Fruit fly (Drosophila melanogaster): ENCODE data around the gene CG17097.

The CG17097 gene

DNA sequence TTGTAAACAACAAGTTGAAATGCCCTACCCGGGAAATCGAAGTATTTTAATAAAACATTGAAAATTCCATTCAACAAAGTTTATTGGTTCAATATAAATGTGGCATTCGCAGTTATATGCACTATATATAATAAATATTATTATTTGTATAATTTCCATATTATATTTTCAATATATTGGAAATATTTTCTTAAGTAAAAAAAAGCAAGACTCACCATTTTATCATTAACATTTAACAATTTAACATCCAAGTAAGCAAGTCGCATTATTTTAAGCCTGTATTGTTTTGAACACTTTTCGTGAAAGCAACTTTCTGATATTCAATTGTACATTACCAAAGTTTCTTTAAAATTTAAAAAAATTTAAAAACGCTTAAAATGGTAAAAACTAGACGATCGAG is 11.8 kb downstream of the CG17097 start, which contains the start of gene CG45690:
Gene CG45690 (plus strand): TSS at position 301 of the 400 bp plus-strand sequence.
- no peak for TF ChIP-seq noc (tag; optimal IDR thresholded peaks at IDR 0.05)

DNA sequence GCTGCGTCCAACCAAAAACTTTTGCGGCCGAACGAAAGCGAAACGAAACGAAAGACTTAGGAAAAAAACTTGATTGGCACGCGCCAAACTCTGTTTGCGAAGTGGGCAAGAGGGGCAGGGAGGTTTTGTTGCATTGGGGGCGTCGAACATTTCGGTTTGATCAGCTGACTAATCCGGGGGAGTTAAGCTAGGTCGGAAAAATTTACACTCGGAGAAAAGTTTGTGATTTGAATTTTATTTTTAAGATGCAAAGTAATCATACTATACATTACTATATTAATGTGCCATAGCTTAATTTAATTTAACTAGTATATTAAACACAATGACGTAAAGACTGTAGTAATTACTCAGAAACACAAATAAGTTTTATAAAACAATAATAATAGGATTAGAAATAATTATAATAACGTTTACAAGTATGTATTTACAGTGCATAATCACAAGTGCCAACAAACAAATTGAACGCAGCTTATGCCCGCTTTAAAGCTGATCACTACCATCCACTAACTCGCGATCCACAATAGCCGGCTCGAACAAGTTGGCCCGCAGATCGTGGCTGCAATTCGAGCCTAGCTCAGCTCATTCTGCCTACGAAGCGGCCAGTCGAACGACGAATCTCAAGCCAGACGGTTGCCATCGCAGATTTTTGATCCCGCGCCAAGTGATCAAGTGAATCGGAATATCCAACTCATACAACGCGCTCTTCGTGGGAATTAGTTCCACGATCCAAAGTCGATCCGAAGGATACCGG is 15.4 kb downstream of the CG17097 start, which contains the start of gene CG31871:
Gene CG31871 (plus strand): TSS at position 592 of the 751 bp plus-strand sequence.
- peak; percentile 17 for TF ChIP-seq noc (tag; optimal IDR thresholded peaks at IDR 0.05)

DNA sequence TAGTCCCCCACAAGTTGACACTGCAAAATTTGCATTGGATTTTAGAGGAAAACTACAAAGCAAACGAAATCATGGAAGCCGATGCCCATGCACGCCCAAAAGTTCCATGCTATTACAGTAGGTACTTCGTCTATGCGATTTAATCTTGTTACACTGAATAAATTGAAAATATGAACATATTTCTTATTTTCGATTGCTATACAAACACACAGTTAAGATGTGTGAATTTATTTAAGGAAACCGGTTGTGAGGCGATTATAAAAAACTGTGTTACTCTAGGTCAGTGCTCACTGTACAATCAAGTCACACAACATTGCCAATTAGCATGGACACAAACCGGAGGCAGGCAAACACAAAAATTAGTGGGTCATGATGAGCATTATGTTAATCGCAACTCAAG is 19.4 kb downstream of the CG17097 start:
- TF ChIP-seq noc (tag; optimal IDR thresholded peaks at IDR 0.05) = peak; percentile 57

DNA sequence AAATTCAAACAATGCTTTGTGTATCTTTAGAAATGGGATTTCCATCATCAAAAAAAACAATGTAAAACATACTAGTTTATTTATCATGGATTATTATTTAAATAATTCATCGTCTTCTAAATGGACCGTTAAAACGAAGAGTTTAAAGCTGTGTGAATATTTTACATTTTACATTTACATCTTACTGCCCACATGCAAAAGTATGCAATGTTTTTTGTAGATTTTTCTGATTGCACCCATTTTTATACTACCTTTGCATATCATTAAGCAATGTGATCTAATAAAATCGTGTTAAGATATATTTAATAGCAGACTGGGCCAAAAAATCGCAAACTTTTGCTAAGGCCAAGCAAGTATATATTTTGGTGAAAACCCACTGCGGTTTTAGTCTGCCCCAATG is 25.3 kb downstream of the CG17097 start:
- TF ChIP-seq noc (tag; optimal IDR thresholded peaks at IDR 0.05) = no peak

DNA sequence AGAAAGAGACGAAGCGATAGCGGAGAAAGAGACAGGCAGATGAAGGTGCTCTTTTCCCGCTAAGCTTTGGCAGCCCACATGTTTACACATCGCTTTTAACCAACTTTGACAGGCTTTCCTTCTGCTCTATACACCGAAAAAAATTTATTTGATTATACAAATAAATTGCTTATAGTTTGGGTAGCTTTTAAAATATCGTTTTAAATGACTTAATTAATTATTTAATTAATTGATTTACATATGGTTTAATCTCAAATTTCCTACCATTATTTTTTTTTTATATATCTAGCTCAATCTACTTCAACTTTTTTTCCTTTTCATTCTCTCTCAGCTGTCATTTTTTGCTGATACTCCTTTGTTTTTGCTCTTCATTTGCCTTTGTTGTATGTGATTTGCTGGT is 26.8 kb downstream of the CG17097 start:
- no peak for TF ChIP-seq noc (tag; optimal IDR thresholded peaks at IDR 0.05)

DNA sequence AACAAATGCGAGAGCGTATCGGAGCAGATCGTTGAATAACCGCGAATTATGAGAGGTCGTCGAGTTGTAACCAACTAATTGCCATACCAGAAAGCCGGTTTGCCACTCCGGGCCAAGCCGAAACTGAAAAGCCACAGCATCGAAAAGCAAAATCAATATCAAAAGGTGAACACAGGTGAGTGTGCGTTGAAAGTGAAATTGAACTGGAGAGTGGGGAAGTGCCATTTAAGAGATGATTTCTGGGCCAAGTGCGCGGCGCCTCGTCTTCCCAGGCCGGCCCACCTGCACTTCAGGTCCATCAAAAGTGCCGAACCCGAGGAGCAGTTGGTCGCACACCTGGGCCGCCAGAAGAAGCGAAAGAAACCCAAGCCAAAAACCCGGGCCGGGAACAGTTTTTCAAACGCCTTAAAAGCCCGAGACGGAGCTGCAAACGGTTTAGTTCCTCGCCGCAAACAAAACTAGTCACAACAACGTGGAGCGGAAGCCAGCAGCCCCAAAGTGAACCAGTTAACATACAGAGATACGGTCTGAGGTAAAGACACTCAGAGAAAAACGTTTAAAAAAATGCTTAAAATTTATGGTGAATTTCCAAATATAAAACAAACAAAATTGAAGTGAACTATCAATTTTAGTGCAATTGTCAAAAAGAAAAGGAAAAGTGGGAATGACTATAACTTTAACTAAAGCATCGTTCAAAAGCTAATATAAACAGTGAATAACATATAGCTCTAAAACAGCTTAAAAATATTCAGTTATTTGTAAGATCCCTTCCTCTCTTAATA is 30.9 kb downstream of the CG17097 start, which contains the start of gene CG17104:
Gene CG17104 (plus strand): TSS at position 266 of the 782 bp plus-strand sequence.
- TF ChIP-seq noc (tag; optimal IDR thresholded peaks at IDR 0.05) = peak; percentile 38

DNA sequence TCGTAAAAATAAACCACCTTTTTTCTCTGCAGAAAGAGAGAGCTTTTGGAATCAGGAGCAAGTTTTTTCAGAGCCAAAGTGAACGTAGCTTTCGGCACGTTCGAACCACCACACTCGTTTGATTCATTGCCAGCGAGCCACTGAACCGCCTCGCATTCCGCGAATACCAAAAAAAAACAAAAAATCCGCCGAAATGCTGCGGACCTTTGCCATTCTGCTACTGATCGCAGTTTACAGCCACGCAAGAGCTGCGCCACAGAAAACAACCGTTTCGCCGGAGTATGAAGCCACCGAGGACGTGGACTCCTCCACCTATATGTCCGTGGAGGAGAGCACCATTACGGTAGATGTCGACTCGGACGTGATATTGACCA is 31.5 kb downstream of the CG17097 start:
- no peak for TF ChIP-seq noc (tag; optimal IDR thresholded peaks at IDR 0.05)

DNA sequence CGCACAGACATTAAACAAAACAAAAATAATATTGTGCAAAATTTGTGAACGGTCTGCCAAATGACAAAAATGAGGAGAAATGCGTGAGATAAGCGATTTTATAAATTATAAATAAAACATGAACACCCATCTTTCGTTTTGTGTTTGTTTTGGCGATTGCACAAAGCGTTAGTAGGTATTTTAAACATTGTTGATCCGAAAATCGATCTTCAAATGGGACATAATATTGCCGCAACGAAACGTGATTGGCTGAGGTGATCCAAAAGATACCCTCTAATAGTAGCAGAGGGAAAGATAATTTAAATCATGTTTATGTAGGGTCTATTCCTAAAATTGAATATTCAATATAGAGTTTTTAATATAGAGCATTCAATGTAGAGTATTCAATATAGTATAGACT is 33.4 kb downstream of the CG17097 start:
- peak; percentile 10 for TF ChIP-seq noc (tag; optimal IDR thresholded peaks at IDR 0.05)

DNA sequence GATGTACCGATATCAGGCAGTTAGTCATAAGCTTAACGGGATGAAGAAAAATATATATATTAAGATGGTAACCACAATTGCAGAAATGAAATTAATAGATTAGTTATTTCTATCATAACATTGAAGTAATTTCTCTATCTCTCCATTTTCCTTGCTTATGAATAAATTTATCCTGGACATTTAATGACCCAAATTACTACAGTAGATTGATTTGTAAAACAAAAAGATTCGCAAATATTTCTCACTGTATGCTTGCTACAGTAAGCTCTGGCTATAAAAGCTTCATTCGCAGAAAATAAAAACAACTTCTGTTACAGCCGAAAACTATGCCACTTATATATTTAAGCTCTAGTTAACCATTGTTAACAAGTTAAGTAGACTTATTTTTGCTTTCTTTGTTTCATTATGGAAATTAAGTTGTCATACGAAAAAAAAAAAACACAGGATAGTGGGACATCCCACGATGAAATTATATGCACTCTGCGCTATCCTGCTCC is 34.4 kb downstream of the CG17097 start, which contains the start of gene CG17105:
Gene CG17105 (plus strand): TSS at position 447 of the 497 bp plus-strand sequence.
- TF ChIP-seq noc (tag; optimal IDR thresholded peaks at IDR 0.05) = no peak

DNA sequence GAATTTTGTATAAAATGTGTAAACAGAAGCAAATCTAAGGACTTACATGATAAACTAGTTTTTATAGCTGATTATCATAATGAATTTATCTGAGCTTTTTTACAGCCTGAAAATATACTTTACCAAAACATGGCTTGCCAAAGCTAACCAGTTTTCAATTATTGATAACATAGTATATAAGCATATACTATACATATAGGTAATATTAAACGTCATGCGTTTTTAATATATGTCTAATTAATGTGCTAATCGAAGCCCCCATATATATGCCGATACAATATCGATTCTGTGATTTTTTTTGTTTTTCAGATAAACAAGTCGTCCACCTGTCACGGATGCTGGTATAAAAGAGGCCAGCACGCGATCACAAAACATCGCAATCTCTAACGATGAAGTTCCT is 35.4 kb downstream of the CG17097 start, which contains the start of gene CG17107:
Gene CG17107 (plus strand): TSS at position 301 of the 400 bp plus-strand sequence.
- TF ChIP-seq noc (tag; optimal IDR thresholded peaks at IDR 0.05) = no peak

DNA sequence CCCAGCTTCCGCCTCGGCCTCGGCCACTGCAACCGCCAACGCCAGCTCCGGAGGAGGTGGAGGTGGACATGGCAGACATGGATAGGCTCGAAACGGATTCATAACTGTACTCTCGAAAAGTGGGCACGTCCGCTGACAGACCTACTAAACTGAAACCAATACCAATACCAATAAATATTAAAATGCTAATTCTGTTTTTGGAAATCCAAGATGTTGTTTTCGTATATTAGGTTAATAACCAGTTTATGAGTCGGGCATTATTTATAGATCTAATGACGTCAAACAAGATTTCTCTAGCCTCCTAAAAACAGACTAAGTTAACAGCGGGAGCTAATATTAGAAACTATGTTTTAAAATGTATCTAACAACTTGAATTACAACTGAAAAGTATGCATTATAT is 36.0 kb downstream of the CG17097 start:
- no peak for TF ChIP-seq noc (tag; optimal IDR thresholded peaks at IDR 0.05)

DNA sequence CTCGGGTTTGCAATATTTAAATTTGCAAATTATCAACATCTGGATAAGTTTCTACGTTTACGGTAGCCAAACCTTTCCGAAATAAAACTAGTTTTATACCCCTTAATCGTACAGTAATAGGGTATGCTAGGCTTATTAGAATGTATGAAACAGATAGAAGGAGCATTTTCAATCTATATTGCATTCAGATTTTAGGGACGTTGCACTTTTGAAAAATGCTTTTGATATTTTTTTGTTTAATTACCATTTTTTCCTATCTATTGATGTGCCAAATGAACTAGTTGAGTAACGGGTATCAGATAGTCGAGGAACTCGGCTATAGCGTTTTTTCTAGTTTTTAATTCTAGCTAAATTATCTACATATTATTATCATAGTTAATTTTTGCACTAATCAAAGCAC is 36.7 kb downstream of the CG17097 start:
- TF ChIP-seq noc (tag; optimal IDR thresholded peaks at IDR 0.05) = peak; percentile 58

DNA sequence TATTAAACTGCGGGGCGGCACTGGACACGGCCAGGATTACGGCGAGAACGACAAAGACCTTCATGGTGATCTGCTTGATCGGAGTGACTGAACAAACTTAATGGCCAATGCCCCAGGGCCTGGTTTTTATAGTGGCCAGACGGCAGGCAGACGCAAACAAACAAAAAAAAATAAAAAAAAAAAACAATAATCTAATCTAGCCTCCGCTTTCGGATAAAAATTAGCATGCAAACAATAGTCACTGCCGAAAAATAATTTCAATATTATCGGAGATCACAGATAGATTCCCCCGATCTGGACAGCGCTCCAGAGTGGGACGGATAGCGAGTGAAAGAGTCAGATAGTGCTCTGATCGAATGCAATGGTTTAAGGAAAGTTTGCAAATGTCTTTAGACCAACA is 38.1 kb downstream of the CG17097 start, which contains the start of gene CG7299:
Gene CG7299 (minus strand): TSS at position 101 of the 400 bp plus-strand sequence.
- no peak for TF ChIP-seq noc (tag; optimal IDR thresholded peaks at IDR 0.05)

DNA sequence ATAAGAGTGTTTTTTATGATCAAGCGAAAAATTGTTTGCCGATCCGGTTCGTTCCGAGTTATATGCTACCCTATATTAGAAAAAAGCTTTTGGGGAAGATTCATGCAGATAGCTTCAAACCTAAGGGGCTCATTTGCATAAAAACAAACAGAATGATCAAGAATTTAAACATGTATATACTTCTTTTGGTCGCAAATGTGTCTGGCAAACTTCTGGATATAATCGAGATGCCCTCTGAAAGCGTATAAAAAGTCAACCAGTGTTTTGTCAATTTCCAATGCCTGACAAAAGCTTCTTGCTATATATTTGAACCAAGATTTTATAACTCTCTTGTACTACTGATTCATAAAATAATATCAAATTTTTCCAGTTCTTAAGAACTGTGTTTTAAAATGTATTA is 39.5 kb downstream of the CG17097 start:
- TF ChIP-seq noc (tag; optimal IDR thresholded peaks at IDR 0.05) = no peak

DNA sequence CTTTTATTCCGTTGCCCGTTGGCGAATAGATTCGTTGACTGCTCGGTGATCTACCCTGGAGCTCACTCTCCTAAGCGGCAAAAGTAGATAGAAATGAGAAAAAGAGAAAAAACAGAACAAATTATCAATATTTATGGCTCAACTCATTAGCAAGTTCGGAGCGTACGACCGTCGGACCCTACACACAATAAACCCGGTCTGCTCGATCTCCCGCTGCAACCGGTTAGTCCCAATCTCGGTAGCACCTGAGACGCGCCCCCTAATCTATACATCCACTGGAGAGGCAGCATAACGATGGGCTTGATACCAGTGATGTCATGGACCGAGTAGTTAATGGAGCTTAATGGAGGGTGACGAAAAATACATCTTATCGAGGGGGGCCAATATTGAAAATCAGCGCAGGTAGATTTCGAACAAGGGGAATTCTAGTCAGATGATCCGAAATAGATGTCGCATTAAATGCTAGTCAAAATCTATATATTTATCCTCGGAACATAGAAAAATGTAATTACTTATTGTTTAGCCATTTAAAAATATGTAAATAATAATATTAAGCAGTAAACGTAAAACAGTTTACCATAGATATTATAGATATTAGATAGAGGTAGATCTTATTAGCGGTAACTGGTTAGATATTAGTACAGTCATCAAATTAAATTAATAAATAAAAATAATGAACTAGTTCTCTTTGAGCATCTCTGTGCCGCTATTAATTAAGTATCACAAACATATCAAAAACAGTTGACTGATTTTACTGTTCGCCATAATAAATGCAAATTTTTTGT is 41.0 kb downstream of the CG17097 start, which contains the start of gene CG7296:
Gene CG7296 (minus strand): TSS at position 58 of the 785 bp plus-strand sequence.
- TF ChIP-seq noc (tag; optimal IDR thresholded peaks at IDR 0.05) = no peak

Measured in whole organism, larva.